Fruit fly (Drosophila melanogaster) whole organism, embryonic: ENCODE data around the gene Kdm2.

Source experiments
- Asciz ChIP-seq: fragments of 200-800 bp; sonication (Bioruptor generic); optimal IDR thresholded peaks from 2 replicates; lab custom pipeline; 2017; ENCODE audit warnings: missing biosample characterization, mild to moderate bottlenecking, missing genetic modification characterization, missing genetic modification reagents
- B-H2 ChIP-seq: fragments of 200-800 bp; sonication (Bioruptor generic); optimal IDR thresholded peaks from 2 replicates; lab custom pipeline; 2018; ENCODE audit warnings: missing biosample characterization, mild to moderate bottlenecking, missing genetic modification characterization
- Blimp-1 ChIP-seq: fragments of 200-800 bp; sonication (Bioruptor generic); optimal IDR thresholded peaks from 3 replicates; lab custom pipeline; 2018; ENCODE audit warnings: missing biosample characterization, missing genetic modification characterization, mild to moderate bottlenecking, moderate library complexity, missing genetic modification reagents
- CG10959 ChIP-seq: fragments of 200-800 bp; sonication (Bioruptor generic); IDR thresholded peaks from 2 replicates; pipeline ENCODE4 v1.3.6; 2022; ENCODE audit warnings: missing biosample characterization, missing genetic modification characterization
- CG11398 ChIP-seq: fragments of 200-800 bp; sonication (Bioruptor generic); optimal IDR thresholded peaks from 2 replicates; lab custom pipeline; 2016; ENCODE audit warnings: missing biosample characterization, missing genetic modification characterization
- CG12104 ChIP-seq: fragments of 200-800 bp; sonication (Bioruptor generic); optimal IDR thresholded peaks from 3 replicates; lab custom pipeline; 2016; ENCODE audit warnings: missing biosample characterization, missing genetic modification characterization
- CG12236 ChIP-seq: fragments of 200-800 bp; sonication (Bioruptor generic); optimal IDR thresholded peaks from 2 replicates; lab custom pipeline; 2016; ENCODE audit warnings: missing biosample characterization, missing genetic modification characterization
- CG12391 ChIP-seq: fragments of 200-800 bp; sonication (Bioruptor generic); optimal IDR thresholded peaks from 3 replicates; lab custom pipeline; 2018; ENCODE audit warnings: missing biosample characterization, mild to moderate bottlenecking, missing genetic modification characterization, moderate library complexity
- CG14860 ChIP-seq: fragments of 200-800 bp; sonication (Bioruptor generic); IDR thresholded peaks from 3 replicates; pipeline ENCODE4 v1.3.6; 2022; ENCODE audit warnings: missing biosample characterization, missing genetic modification characterization; ENCODE audit not compliant: partially characterized antibody
- CG17361 ChIP-seq: fragments of 200-800 bp; sonication (Bioruptor generic); IDR thresholded peaks from 3 replicates; pipeline ENCODE4 v1.3.6; 2022; ENCODE audit warnings: missing biosample characterization, missing genetic modification characterization
- CG17802 ChIP-seq: fragments of 200-800 bp; sonication (Bioruptor generic); optimal IDR thresholded peaks from 2 replicates; lab custom pipeline; 2018; ENCODE audit warnings: missing biosample characterization, mild to moderate bottlenecking, missing genetic modification characterization, moderate library complexity
- CG18764 ChIP-seq: fragments of 200-800 bp; sonication (Bioruptor generic); optimal IDR thresholded peaks from 3 replicates; lab custom pipeline; 2016; ENCODE audit warnings: missing biosample characterization, missing genetic modification characterization
- CG2116 ChIP-seq: fragments of 200-800 bp; sonication (Bioruptor generic); optimal IDR thresholded peaks from 3 replicates; lab custom pipeline; 2018; ENCODE audit warnings: missing biosample characterization, mild to moderate bottlenecking, missing genetic modification characterization
- CG31388 ChIP-seq: fragments of 200-800 bp; sonication (Bioruptor generic); optimal IDR thresholded peaks from 2 replicates; lab custom pipeline; 2016; ENCODE audit warnings: missing biosample characterization, missing genetic modification characterization
- CG32767 ChIP-seq: fragments of 200-800 bp; sonication (Bioruptor generic); IDR thresholded peaks from 2 replicates; pipeline ENCODE4 v1.3.6; 2022; ENCODE audit warnings: missing biosample characterization, missing genetic modification characterization
- CG32772 ChIP-seq: fragments of 200-800 bp; sonication (Bioruptor generic); IDR thresholded peaks from 2 replicates; pipeline ENCODE4 v1.3.6; 2022; ENCODE audit warnings: missing biosample characterization, missing genetic modification characterization
- CG3407 ChIP-seq: fragments of 200-800 bp; sonication (Bioruptor generic); optimal IDR thresholded peaks from 2 replicates; lab custom pipeline; 2018; ENCODE audit warnings: missing biosample characterization, mild to moderate bottlenecking, missing genetic modification characterization
- CG34422 ChIP-seq: fragments of 200-800 bp; sonication (Bioruptor generic); IDR thresholded peaks from 3 replicates; pipeline ENCODE4 v1.3.6; 2022; ENCODE audit warnings: missing biosample characterization, missing genetic modification characterization
- CG3995 ChIP-seq: fragments of 200-800 bp; sonication (Bioruptor generic); optimal IDR thresholded peaks from 3 replicates; lab custom pipeline; 2016; ENCODE audit warnings: missing biosample characterization, missing genetic modification characterization
- CG4617 ChIP-seq: fragments of 200-800 bp; sonication (Bioruptor generic); optimal IDR thresholded peaks from 3 replicates; lab custom pipeline; 2016; ENCODE audit warnings: missing biosample characterization, missing genetic modification characterization, borderline replicate concordance
- CG6765 ChIP-seq: fragments of 200-800 bp; sonication (Bioruptor generic); optimal IDR thresholded peaks from 3 replicates; lab custom pipeline; 2017; ENCODE audit warnings: missing biosample characterization, mild to moderate bottlenecking, missing genetic modification characterization
- CG7745 ChIP-seq: fragments of 200-800 bp; sonication (Bioruptor generic); optimal IDR thresholded peaks from 2 replicates; lab custom pipeline; 2018; ENCODE audit warnings: missing biosample characterization, mild to moderate bottlenecking, missing genetic modification characterization, moderate library complexity
- CG8944 ChIP-seq: fragments of 200-800 bp; sonication (Bioruptor generic); optimal IDR thresholded peaks from 3 replicates; lab custom pipeline; 2016; ENCODE audit warnings: missing biosample characterization, missing genetic modification characterization
- Ets65A ChIP-seq: fragments of 200-800 bp; sonication (Bioruptor generic); peaks from one replicate; lab custom pipeline; 2016; ENCODE audit warnings: missing biosample characterization, missing genetic modification characterization
- Hmx ChIP-seq: fragments of 200-800 bp; sonication (Bioruptor generic); optimal IDR thresholded peaks from 2 replicates; lab custom pipeline; 2016; ENCODE audit warnings: missing biosample characterization, missing genetic modification characterization
- Hsf ChIP-seq: fragments of 200-800 bp; sonication (Bioruptor generic); optimal IDR thresholded peaks from 3 replicates; lab custom pipeline; 2016; ENCODE audit warnings: missing biosample characterization, missing genetic modification characterization
- Lpt ChIP-seq: fragments of >200 bp; optimal IDR thresholded peaks from 2 replicates; lab custom pipeline; 2018; ENCODE audit warnings: missing biosample characterization, missing genetic modification characterization
- Mad ChIP-seq: fragments of 200-800 bp; sonication (Bioruptor generic); optimal IDR thresholded peaks from 2 replicates; lab custom pipeline; 2016; ENCODE audit warnings: missing biosample characterization, missing genetic modification characterization
- Med ChIP-seq: fragments of 200-800 bp; sonication (Bioruptor generic); peaks from one replicate; lab custom pipeline; 2016; ENCODE audit warnings: missing biosample characterization, missing genetic modification characterization, mild to moderate bottlenecking, inconsistent platforms, moderate library complexity
- Neu2 ChIP-seq: fragments of 200-800 bp; sonication (Bioruptor generic); optimal IDR thresholded peaks from 3 replicates; lab custom pipeline; 2016; ENCODE audit warnings: missing biosample characterization, missing genetic modification characterization, borderline replicate concordance
- Nf-YA ChIP-seq: fragments of 200-800 bp; sonication (Bioruptor generic); IDR thresholded peaks from 2 replicates; pipeline ENCODE4 v1.3.6; 2022; ENCODE audit warnings: missing biosample characterization, missing genetic modification characterization
- ato ChIP-seq: fragments of 200-800 bp; sonication (Bioruptor generic); IDR thresholded peaks from 2 replicates; pipeline ENCODE4 v1.3.6; 2022; ENCODE audit warnings: missing biosample characterization, missing genetic modification characterization; ENCODE audit not compliant: partially characterized antibody
- bigmax ChIP-seq: fragments of 200-800 bp; sonication (Bioruptor generic); optimal IDR thresholded peaks from 2 replicates; lab custom pipeline; 2018; ENCODE audit warnings: missing biosample characterization, mild to moderate bottlenecking, missing genetic modification characterization
- caup ChIP-seq: fragments of 200-800 bp; sonication (Bioruptor generic); optimal IDR thresholded peaks from 3 replicates; lab custom pipeline; 2017; ENCODE audit warnings: missing biosample characterization, mild to moderate bottlenecking, missing genetic modification characterization, moderate library complexity; ENCODE audit not compliant: severe bottlenecking
- danr ChIP-seq: fragments of 200-800 bp; sonication (Bioruptor generic); IDR thresholded peaks from 2 replicates; pipeline ENCODE4 v1.3.6; 2022; ENCODE audit warnings: missing biosample characterization, missing genetic modification characterization
- fd3F ChIP-seq: fragments of 200-800 bp; sonication (Bioruptor generic); optimal IDR thresholded peaks from 2 replicates; lab custom pipeline; 2018; ENCODE audit warnings: missing biosample characterization, mild to moderate bottlenecking, missing genetic modification characterization, moderate library complexity
- maf-S ChIP-seq: fragments of 200-800 bp; sonication (Bioruptor generic); optimal IDR thresholded peaks from 2 replicates; lab custom pipeline; 2016; ENCODE audit warnings: missing biosample characterization, missing genetic modification characterization
- mam ChIP-seq: fragments of 200-800 bp; sonication (Bioruptor generic); optimal IDR thresholded peaks from 3 replicates; lab custom pipeline; 2016; ENCODE audit warnings: missing biosample characterization, missing genetic modification characterization
- odd ChIP-seq: fragments of 200-800 bp; sonication (Bioruptor generic); optimal IDR thresholded peaks from 2 replicates; lab custom pipeline; 2017; ENCODE audit warnings: missing biosample characterization, mild to moderate bottlenecking, missing genetic modification characterization
- pan ChIP-seq, 4 experiments: fragments of >200 bp in 3 of 4; fragments of 200-800 bp in 1 of 4; sonication (Bioruptor generic) in 1 of 4; optimal IDR thresholded peaks in 3 of 4; IDR thresholded peaks in 1 of 4; 2 replicates each; pipeline versions ENCODE4 v1.3.6 to Lab custom; 2017 to 2022; ENCODE audit warnings: missing biosample characterization in 2 of 4, missing genetic modification characterization in 2 of 4, mixed read lengths in 1 of 4
- phol ChIP-seq: fragments of 200-800 bp; sonication (Bioruptor generic); optimal IDR thresholded peaks from 3 replicates; lab custom pipeline; 2018; ENCODE audit warnings: missing biosample characterization, mild to moderate bottlenecking, missing genetic modification characterization, moderate library complexity
- pita ChIP-seq: fragments of 200-800 bp; sonication (Bioruptor generic); optimal IDR thresholded peaks from 2 replicates; lab custom pipeline; 2017; ENCODE audit warnings: missing biosample characterization, mild to moderate bottlenecking, missing genetic modification characterization
- prd ChIP-seq, 3 experiments: fragments of >200 bp in 2 of 3; fragments of 200-800 bp in 1 of 3; sonication (Bioruptor generic) in 1 of 3; optimal IDR thresholded peaks in 2 of 3; IDR thresholded peaks in 1 of 3; 2 replicates in 2 of 3; 3 replicates in 1 of 3; pipeline versions ENCODE4 v1.3.6 to Lab custom; 2017 to 2022; ENCODE audit warnings: missing biosample characterization in 1 of 3, missing genetic modification characterization in 1 of 3
- ro ChIP-seq: fragments of 200-800 bp; sonication (Bioruptor generic); IDR thresholded peaks from 2 replicates; pipeline ENCODE4 v1.3.6; 2022; ENCODE audit warnings: missing biosample characterization, missing genetic modification characterization
- tna ChIP-seq: fragments of 200-800 bp; sonication (Bioruptor generic); IDR thresholded peaks from 2 replicates; pipeline ENCODE4 v1.3.6; 2022; ENCODE audit warnings: missing biosample characterization, missing genetic modification characterization; ENCODE audit not compliant: partially characterized antibody
- ttk ChIP-seq: fragments of 200-800 bp; sonication (Bioruptor generic); IDR thresholded peaks from 2 replicates; pipeline ENCODE4 v2.1.2; 2022; ENCODE audit warnings: missing biosample characterization, missing genetic modification characterization
- vfl ChIP-seq: fragments of 200-800 bp; sonication (Bioruptor generic); optimal IDR thresholded peaks from 2 replicates; lab custom pipeline; 2016; ENCODE audit warnings: missing biosample characterization, missing genetic modification characterization
- vvl ChIP-seq: fragments of 200-800 bp; sonication (Bioruptor generic); IDR thresholded peaks from 2 replicates; pipeline ENCODE4 v1.3.6; 2022; ENCODE audit warnings: missing biosample characterization, missing genetic modification characterization

Kdm2 gene

dm6 chr3R:9031797-9032418, 20.4 kb upstream of the Kdm2 start (continued):
- TF ChIP-seq CG12104 (GFP tag; lab: Kevin White, UChicago) = peak; percentile 76
- no peak for TF ChIP-seq B-H2 (GFP tag; lab: Kevin White, UChicago)
- TF ChIP-seq CG7745 (tag; lab: Kevin White, UChicago) = no peak
- TF ChIP-seq vfl = peak; percentile 80
- TF ChIP-seq Asciz (GFP tag; lab: Kevin White, UChicago) = peak; percentile 87
- TF ChIP-seq Hsf (GFP tag; lab: Kevin White, UChicago) = peak; percentile 90
- TF ChIP-seq CG2116 = peak; percentile 59
- TF ChIP-seq CG17361 = peak; percentile 88
- peak; percentile 87 for TF ChIP-seq mam
- peak; percentile 62 for TF ChIP-seq CG4617 (GFP tag; lab: Kevin White, UChicago)
- peak; percentile 69 for TF ChIP-seq maf-S (GFP tag; lab: Kevin White, UChicago)
- peak; percentile 90 for TF ChIP-seq CG32772
- peak; percentile 83 for TF ChIP-seq caup (GFP tag; lab: Kevin White, UChicago)
- TF ChIP-seq CG3995 = peak; percentile 47
- TF ChIP-seq Ets65A (GFP tag; lab: Kevin White, UChicago) = peak; percentile 85
- no peak for TF ChIP-seq ato (GFP tag; lab: Robert Waterston, UW)
- peak; percentile 97 for TF ChIP-seq Med (GFP tag; lab: Kevin White, UChicago)
- TF ChIP-seq vvl (GFP tag; lab: Robert Waterston, UW) = peak; percentile 92
- TF ChIP-seq CG17802 (tag; lab: Kevin White, UChicago) = peak; percentile 64
- peak; percentile 92 for TF ChIP-seq ttk (GFP tag; lab: Robert Waterston, UW)
- TF ChIP-seq prd (optimal IDR thresholded peaks at IDR 0.05; lab: Kevin White, UChicago) = no peak
- peak; percentile 90 for TF ChIP-seq prd (GFP tag; IDR thresholded peaks at IDR 0.05; lab: Robert Waterston, UW)
- peak; percentile 53 for TF ChIP-seq Hmx (GFP tag; lab: Kevin White, UChicago)
- TF ChIP-seq pan (optimal IDR thresholded peaks at IDR 0.05; lab: Kevin White, UChicago) = no peak
- TF ChIP-seq pan (GFP tag; optimal IDR thresholded peaks at IDR 0.05 in 1 of 2, IDR thresholded peaks at IDR 0.05 in 1 of 2) = peak in 1 of 2 experiments; percentile 93
- TF ChIP-seq Lpt (GFP tag; lab: Kevin White, UChicago) = no peak
- TF ChIP-seq fd3F (GFP tag; lab: Kevin White, UChicago) = peak; percentile 86
- TF ChIP-seq CG3407 (GFP tag; lab: Kevin White, UChicago) = peak; percentile 77
- peak; percentile 90 for TF ChIP-seq CG32767 (GFP tag; lab: Robert Waterston, UW)
- peak; percentile 80 for TF ChIP-seq danr
- TF ChIP-seq CG14860 (GFP tag; lab: Robert Waterston, UW) = no peak
- peak; percentile 46 for TF ChIP-seq CG6765 (GFP tag; lab: Kevin White, UChicago)
- no peak for TF ChIP-seq bigmax (GFP tag; lab: Kevin White, UChicago)
- peak; percentile 83 for TF ChIP-seq phol (tag; lab: Kevin White, UChicago)
- peak; percentile 87 for TF ChIP-seq Blimp-1 (GFP tag; lab: Kevin White, UChicago)
- peak; percentile 71 for TF ChIP-seq CG11398 (GFP tag; lab: Kevin White, UChicago)
- TF ChIP-seq CG12391 (tag; lab: Kevin White, UChicago) = peak; percentile 89
- peak; percentile 45 for TF ChIP-seq CG31388
- TF ChIP-seq CG8944 (GFP tag; lab: Kevin White, UChicago) = peak; percentile 45
- TF ChIP-seq CG34422 (GFP tag; lab: Robert Waterston, UW) = peak; percentile 91
- TF ChIP-seq pita (GFP tag; lab: Kevin White, UChicago) = no peak
- no peak for TF ChIP-seq tna
- TF ChIP-seq odd (GFP tag; lab: Kevin White, UChicago) = peak; percentile 69
- peak; percentile 75 for TF ChIP-seq CG10959 (GFP tag; lab: Robert Waterston, UW)
- TF ChIP-seq Neu2 (GFP tag; lab: Kevin White, UChicago) = no peak
- TF ChIP-seq Nf-YA (GFP tag; lab: Robert Waterston, UW) = peak; percentile 84
- peak; percentile 65 for TF ChIP-seq ro (GFP tag; lab: Robert Waterston, UW)
- peak; percentile 77 for TF ChIP-seq Mad
- TF ChIP-seq CG18764 (GFP tag; lab: Kevin White, UChicago) = peak; percentile 65
- peak; percentile 65 for TF ChIP-seq CG12236 (GFP tag; lab: Kevin White, UChicago)
- TF ChIP-seq, all 482 proteins: peak for 395
